Fruit fly (Drosophila melanogaster) whole organism, wandering third instar larva: ENCODE results near the gene sNPF.

Source experiments
- Abd-B ChIP-seq: fragments of >200 bp; optimal IDR thresholded peaks from 2 replicates; lab custom pipeline; 2017; ENCODE audit warnings: missing biosample characterization, missing genetic modification characterization
- Dfd ChIP-seq: fragments of >200 bp; optimal IDR thresholded peaks from 2 replicates; lab custom pipeline; 2017; ENCODE audit warnings: missing biosample characterization, missing genetic modification characterization
- Hr78 ChIP-seq: fragments of >200 bp; optimal IDR thresholded peaks from 2 replicates; lab custom pipeline; 2017; ENCODE audit warnings: missing biosample characterization, missing genetic modification characterization
- Myc ChIP-seq: fragments of >200 bp; optimal IDR thresholded peaks from 2 replicates; lab custom pipeline; 2017
- OdsH ChIP-seq: fragments of 200-800 bp; sonication (Bioruptor generic); optimal IDR thresholded peaks from 2 replicates; lab custom pipeline; 2016; ENCODE audit warnings: missing biosample characterization, mild to moderate bottlenecking, missing genetic modification characterization
- br ChIP-seq: fragments of 200-800 bp; sonication (Bioruptor generic); optimal IDR thresholded peaks from 2 replicates; lab custom pipeline; 2016; ENCODE audit warnings: missing biosample characterization, missing genetic modification characterization
- brk ChIP-seq: fragments of 200-800 bp; sonication (Bioruptor generic); optimal IDR thresholded peaks from 2 replicates; lab custom pipeline; 2016; ENCODE audit warnings: missing biosample characterization, mild to moderate bottlenecking, missing genetic modification characterization
- dmrt93B ChIP-seq: fragments of 200-800 bp; sonication (Bioruptor generic); optimal IDR thresholded peaks from 2 replicates; lab custom pipeline; 2018; ENCODE audit warnings: missing biosample characterization, mild to moderate bottlenecking, missing genetic modification characterization
- fru ChIP-seq: fragments of 200-800 bp; sonication (Bioruptor generic); optimal IDR thresholded peaks from 3 replicates; lab custom pipeline; 2016; ENCODE audit warnings: missing biosample characterization, mild to moderate bottlenecking, missing genetic modification characterization
- pan ChIP-seq: fragments of >200 bp; optimal IDR thresholded peaks from 2 replicates; lab custom pipeline; 2017
- psq ChIP-seq: fragments of 200-800 bp; sonication (Bioruptor generic); optimal IDR thresholded peaks from 3 replicates; lab custom pipeline; 2017; ENCODE audit warnings: missing biosample characterization, mild to moderate bottlenecking, missing genetic modification characterization, moderate library complexity
- tai ChIP-seq: sonication (Bioruptor generic); optimal IDR thresholded peaks from 2 replicates; lab custom pipeline; 2016; ENCODE audit warnings: missing biosample characterization, missing genetic modification characterization
- woc ChIP-seq: sonication (Bioruptor generic); optimal IDR thresholded peaks from 2 replicates; lab custom pipeline; 2016; ENCODE audit warnings: missing biosample characterization, mild to moderate bottlenecking, missing genetic modification characterization

- TF ChIP-seq woc, result no peak
- TF ChIP-seq Myc (lab: Kevin White, UChicago), result no peak
- TF ChIP-seq pan (lab: Kevin White, UChicago), result no peak
- no peak for TF ChIP-seq brk (GFP tag; lab: Kevin White, UChicago)
- peak; percentile 14 for TF ChIP-seq OdsH (GFP tag; lab: Kevin White, UChicago)
- no peak for TF ChIP-seq Dfd (GFP tag; lab: Kevin White, UChicago)
- TF ChIP-seq Abd-B (GFP tag; lab: Kevin White, UChicago), result no peak
- TF ChIP-seq tai (GFP tag; lab: Kevin White, UChicago), result no peak
- TF ChIP-seq br, result peak; percentile 25
- TF ChIP-seq fru (GFP tag; lab: Kevin White, UChicago), result peak; percentile 35
- no peak for TF ChIP-seq psq (GFP tag; lab: Kevin White, UChicago)
- no peak for TF ChIP-seq Hr78 (GFP tag; lab: Kevin White, UChicago)
- no peak for TF ChIP-seq dmrt93B
Measured at dm6 chr2L:20078880-20079279, 51.2 kb downstream of the sNPF start.
